Worm (Caenorhabditis elegans): ENCODE data around the gene K02F6.5.
"Not testable (repeated sequence)": the region's sequence is repeated elsewhere in the genome, so short reads cannot be mapped to it uniquely, and the experiment has no call there.

K02F6.5 gene

ce11 chrII:2534459-2534858 is at the start of gene K02F6.5:
Gene K02F6.5 (plus strand): TSS chrII:2534759.
- not testable (repeated sequence) for TF ChIP-seq mml-1, nhr-11, pqm-1 (tag; optimal IDR thresholded peaks at IDR 0.05)

ce11 chrII:2488386-2488785 is 46.2 kb upstream of the K02F6.5 start, which contains the start of gene F53G2.1:
Gene F53G2.1 (plus strand): TSS chrII:2488686.
- no peak for TF ChIP-seq sea-2 (GFP tag; optimal IDR thresholded peaks at IDR 0.05)
- no peak for TF ChIP-seq ztf-11 (tag; optimal IDR thresholded peaks at IDR 0.05)
- TF ChIP-seq nhr-23 (tag; optimal IDR thresholded peaks at IDR 0.05), result no peak
- TF ChIP-seq lsy-12 (tag; optimal IDR thresholded peaks at IDR 0.05), result no peak
- TF ChIP-seq pha-4 (tag; optimal IDR thresholded peaks at IDR 0.05), result no peak
- TF ChIP-seq egl-27 (tag; optimal IDR thresholded peaks at IDR 0.05), result no peak
- no peak for TF ChIP-seq mdl-1 (tag; optimal IDR thresholded peaks at IDR 0.05)
- TF ChIP-seq elt-2 (tag; optimal IDR thresholded peaks at IDR 0.05), result no peak

DNA sequence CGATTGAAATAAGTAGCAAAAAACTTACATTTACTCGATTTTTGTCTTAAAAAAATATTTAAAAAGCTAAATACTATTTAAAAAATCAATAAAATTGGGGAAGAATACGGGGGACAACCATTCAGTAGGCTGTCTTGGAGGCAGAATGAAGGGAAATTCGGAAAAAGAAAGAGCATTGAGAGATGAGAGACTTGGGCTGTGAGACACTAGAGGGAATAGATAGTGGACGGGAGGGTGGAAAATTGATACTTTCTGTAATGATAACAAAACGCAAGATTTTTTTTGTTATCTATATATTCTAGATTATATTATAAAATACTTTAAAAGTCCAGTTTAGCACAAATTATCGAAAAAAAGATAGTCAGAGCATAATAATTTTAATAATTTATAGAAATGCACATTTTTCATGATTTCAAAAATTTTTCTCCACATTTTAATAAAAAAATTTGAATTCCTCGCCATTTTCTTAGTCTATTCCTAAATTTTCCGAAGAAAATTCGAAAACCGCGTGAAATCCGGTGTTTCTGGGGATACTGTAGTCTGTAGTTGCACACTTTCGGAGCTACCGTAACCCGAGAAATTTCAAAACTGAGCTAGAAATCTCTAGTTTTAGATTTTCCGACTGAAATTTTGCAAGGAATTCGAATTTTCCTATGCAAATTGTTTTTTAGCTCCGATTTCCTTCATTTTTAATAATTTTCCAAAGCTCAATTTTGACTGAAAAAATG is 30.7 kb upstream of the K02F6.5 start:
- TF ChIP-seq nhr-67 (tag; optimal IDR thresholded peaks at IDR 0.05), result no peak
- peak; percentile 19 for TF ChIP-seq ceh-28 (tag; optimal IDR thresholded peaks at IDR 0.05)
- peak; percentile 84 for TF ChIP-seq elt-2 (tag; optimal IDR thresholded peaks at IDR 0.05)

DNA sequence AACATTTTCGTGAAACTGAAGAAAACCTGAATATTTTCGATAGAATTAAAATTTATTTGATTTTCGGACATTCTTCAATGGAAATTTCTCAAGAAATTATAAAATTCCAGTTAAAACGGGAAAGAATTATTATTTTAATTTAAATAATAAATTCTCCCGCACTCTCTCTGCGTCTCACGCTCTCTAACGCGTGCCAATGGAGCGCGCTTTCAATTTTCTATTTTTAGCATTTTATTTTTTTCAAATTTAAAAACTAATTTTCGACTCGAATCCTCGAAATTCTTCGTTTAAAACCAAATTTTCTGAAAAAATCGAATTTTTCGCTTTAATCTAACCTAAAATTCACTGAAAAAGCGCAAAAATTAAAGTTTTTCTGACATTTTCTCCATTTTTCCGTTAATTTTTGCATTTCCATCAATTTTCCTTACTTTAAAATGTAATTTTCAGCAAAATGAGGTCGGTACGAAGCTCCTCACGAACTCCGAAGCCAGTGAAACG is 30.1 kb upstream of the K02F6.5 start, which contains the start of gene gbas-1:
TSS of gene gbas-1 (plus strand) at position 448 of the 498 bp plus-strand sequence.
- TF ChIP-seq elt-2 (tag; optimal IDR thresholded peaks at IDR 0.05), result peak; percentile 14
- TF ChIP-seq lin-39 (tag; optimal IDR thresholded peaks at IDR 0.05), result no peak
- TF ChIP-seq hmg-11 (tag; optimal IDR thresholded peaks at IDR 0.05), result peak; percentile 24
- peak; percentile 56 for TF ChIP-seq pha-4 (tag; optimal IDR thresholded peaks at IDR 0.05)
- TF ChIP-seq nhr-28 (tag; optimal IDR thresholded peaks at IDR 0.05), result no peak
- no peak for TF ChIP-seq daf-12 (tag; optimal IDR thresholded peaks at IDR 0.05)
- no peak for TF ChIP-seq zag-1 (tag; optimal IDR thresholded peaks at IDR 0.05)
- TF ChIP-seq snpc-4 (tag; optimal IDR thresholded peaks at IDR 0.05), result no peak
- TF ChIP-seq lsy-12 (tag; optimal IDR thresholded peaks at IDR 0.05), result no peak
- TF ChIP-seq ceh-9 (tag; optimal IDR thresholded peaks at IDR 0.05), result no peak
- TF ChIP-seq lin-15B (tag; optimal IDR thresholded peaks at IDR 0.05), result peak; percentile 63
- no peak for TF ChIP-seq nhr-25 (tag; optimal IDR thresholded peaks at IDR 0.05)
- peak; percentile 43 for TF ChIP-seq nfya-1 (tag; optimal IDR thresholded peaks at IDR 0.05; ENCODE audit: insufficient read depth)
- TF ChIP-seq tbx-2 (tag; optimal IDR thresholded peaks at IDR 0.05), result no peak
- no peak for TF ChIP-seq pqm-1 (tag; optimal IDR thresholded peaks at IDR 0.05)
- TF ChIP-seq jun-1 (tag; optimal IDR thresholded peaks at IDR 0.05), result no peak
- no peak for TF ChIP-seq ZK546.5 (tag; optimal IDR thresholded peaks at IDR 0.05)
- no peak for TF ChIP-seq aly-2 (tag; optimal IDR thresholded peaks at IDR 0.05)
- no peak for TF ChIP-seq mdl-1 (tag; optimal IDR thresholded peaks at IDR 0.05)
- TF ChIP-seq nhr-23 (tag; optimal IDR thresholded peaks at IDR 0.05), result peak; percentile 38
- TF ChIP-seq eor-1 (tag; optimal IDR thresholded peaks at IDR 0.05), result no peak
- no peak for TF ChIP-seq ceh-28 (tag; optimal IDR thresholded peaks at IDR 0.05)
- TF ChIP-seq unc-62 (GFP tag; optimal IDR thresholded peaks at IDR 0.05), result no peak
- no peak for TF ChIP-seq R02D3.7 (tag; optimal IDR thresholded peaks at IDR 0.05)
- TF ChIP-seq sea-2 (GFP tag; optimal IDR thresholded peaks at IDR 0.05), result no peak

DNA sequence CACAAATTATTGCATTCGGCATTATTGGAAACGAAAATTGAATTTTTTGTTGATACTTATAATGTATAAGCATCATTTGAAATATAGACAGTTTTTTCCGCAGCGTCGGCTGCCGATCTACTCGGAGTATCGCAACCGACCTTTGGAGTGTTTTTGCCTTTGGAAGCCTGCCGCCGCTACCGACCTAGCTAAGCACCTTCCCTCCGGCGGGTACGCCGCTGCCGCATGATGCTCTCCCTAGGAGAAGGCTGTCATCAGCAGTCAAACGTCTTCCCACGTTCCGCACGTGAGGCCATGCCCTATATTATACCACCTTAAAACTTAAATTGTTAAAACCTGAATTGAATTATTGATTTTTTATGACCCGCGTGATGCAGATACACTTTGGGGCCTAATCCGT is 16.1 kb upstream of the K02F6.5 start:
- no peak for TF ChIP-seq nhr-237 (tag; optimal IDR thresholded peaks at IDR 0.05)
- no peak for TF ChIP-seq pha-4 (tag; optimal IDR thresholded peaks at IDR 0.05)
- TF ChIP-seq nhr-23 (tag; optimal IDR thresholded peaks at IDR 0.05), result no peak

- TF ChIP-seq fos-1 (tag; optimal IDR thresholded peaks at IDR 0.05), result no peak
- TF ChIP-seq nhr-237 (tag; optimal IDR thresholded peaks at IDR 0.05), result no peak
- no peak for TF ChIP-seq elt-3 (tag; optimal IDR thresholded peaks at IDR 0.05)
- no peak for TF ChIP-seq jun-1 (tag; optimal IDR thresholded peaks at IDR 0.05)
- TF ChIP-seq hmg-11 (tag; optimal IDR thresholded peaks at IDR 0.05), result no peak
- TF ChIP-seq nhr-12 (tag; optimal IDR thresholded peaks at IDR 0.05), result no peak
- no peak for TF ChIP-seq pqm-1 (tag; optimal IDR thresholded peaks at IDR 0.05)
- no peak for TF ChIP-seq eor-1 (tag; optimal IDR thresholded peaks at IDR 0.05)
- TF ChIP-seq nhr-43 (tag; optimal IDR thresholded peaks at IDR 0.05; ENCODE audit: poor library complexity, severe bottlenecking), result no peak
- TF ChIP-seq ztf-4 (tag; optimal IDR thresholded peaks at IDR 0.05), result no peak
Observed at ce11 chrII:2521960-2522359, 12.6 kb upstream of the K02F6.5 start, which contains the start of gene bath-13. Gene bath-13 (minus strand): TSS chrII:2522060.
